Worm (Caenorhabditis elegans) whole organism, mixed stage, embryonic: ENCODE measurements around the gene K03H1.12.

ENCODE experiments used
- blmp-1 ChIP-seq: fragments of 150-350 bp; optimal IDR thresholded peaks from 2 replicates; lab custom pipeline; 2014; ENCODE audit warnings: missing biosample characterization, missing genetic modification characterization
- ceh-39 ChIP-seq: fragments of 150-350 bp; optimal IDR thresholded peaks from 2 replicates; lab custom pipeline; 2014; ENCODE audit warnings: missing biosample characterization, missing genetic modification characterization
- ceh-83 ChIP-seq: fragments of 200-800 bp; sonication (Bioruptor generic); optimal IDR thresholded peaks from 2 replicates; lab custom pipeline; 2018; ENCODE audit warnings: mild to moderate bottlenecking, missing genetic modification characterization, missing compliant biosample characterization
- ces-1 ChIP-seq: fragments of 150-350 bp; optimal IDR thresholded peaks from 2 replicates; lab custom pipeline; 2014; ENCODE audit warnings: missing biosample characterization, missing genetic modification reagents, missing genetic modification characterization
- cnd-1 ChIP-seq: fragments of 200-800 bp; sonication (Bioruptor generic); optimal IDR thresholded peaks from 2 replicates; lab custom pipeline; 2018; ENCODE audit warnings: mild to moderate bottlenecking, missing genetic modification characterization, missing compliant biosample characterization
- drap-1 ChIP-seq: fragments of 200-800 bp; sonication (Bioruptor generic); optimal IDR thresholded peaks from 3 replicates; lab custom pipeline; 2018; ENCODE audit warnings: mild to moderate bottlenecking, missing genetic modification characterization, missing compliant biosample characterization
- elt-1 ChIP-seq: sonication (generic microtip); optimal IDR thresholded peaks from 2 replicates; lab custom pipeline; 2017; ENCODE audit warnings: missing genetic modification characterization, mild to moderate bottlenecking, missing compliant biosample characterization, antibody characterized with exemption, moderate library complexity, borderline replicate concordance; ENCODE audit not compliant: insufficient read depth
- elt-3 ChIP-seq: fragments of 150-350 bp; optimal IDR thresholded peaks from 2 replicates; lab custom pipeline; 2014; ENCODE audit warnings: missing biosample characterization, missing genetic modification characterization
- ham-2 ChIP-seq: fragments of 200-800 bp; sonication (Bioruptor generic); optimal IDR thresholded peaks from 2 replicates; lab custom pipeline; 2018; ENCODE audit warnings: mild to moderate bottlenecking, missing genetic modification characterization, missing compliant biosample characterization
- hlh-1 ChIP-seq: fragments of 150-350 bp; optimal IDR thresholded peaks from 2 replicates; lab custom pipeline; 2014; ENCODE audit warnings: missing biosample characterization, missing genetic modification reagents, missing genetic modification characterization
- lin-32 ChIP-seq: fragments of 200-800 bp; sonication (Bioruptor generic); optimal IDR thresholded peaks from 2 replicates; lab custom pipeline; 2018; ENCODE audit warnings: mild to moderate bottlenecking, missing genetic modification characterization, missing compliant biosample characterization
- mep-1 ChIP-seq: fragments of 150-350 bp; optimal IDR thresholded peaks from 2 replicates; lab custom pipeline; 2017; ENCODE audit warnings: missing biosample characterization, missing genetic modification reagents, missing genetic modification characterization, inconsistent platforms
- mls-2 ChIP-seq: sonication (generic microtip); optimal IDR thresholded peaks from 2 replicates; lab custom pipeline; 2016; ENCODE audit warnings: mild to moderate bottlenecking, missing genetic modification characterization, moderate library complexity, missing compliant biosample characterization
- nhr-12 ChIP-seq: fragments of 150-350 bp; optimal IDR thresholded peaks from 2 replicates; lab custom pipeline; 2014; ENCODE audit warnings: missing biosample characterization, missing genetic modification characterization
- nhr-2 ChIP-seq: fragments of 150-350 bp; optimal IDR thresholded peaks from 2 replicates; lab custom pipeline; 2014; ENCODE audit warnings: missing biosample characterization, missing genetic modification characterization
- nhr-237 ChIP-seq: fragments of 150-350 bp; optimal IDR thresholded peaks from 2 replicates; lab custom pipeline; 2014; ENCODE audit warnings: missing biosample characterization, missing genetic modification characterization
- nhr-76 ChIP-seq: sonication (generic microtip); optimal IDR thresholded peaks from 2 replicates; lab custom pipeline; 2017; ENCODE audit warnings: missing biosample characterization, missing genetic modification characterization
- pha-4 ChIP-seq: fragments of 150-350 bp; optimal IDR thresholded peaks from 2 replicates; lab custom pipeline; 2018; ENCODE audit warnings: missing biosample characterization, missing genetic modification reagents, missing genetic modification characterization
- sem-2 ChIP-seq: fragments of 200-800 bp; sonication (Bioruptor generic); optimal IDR thresholded peaks from 2 replicates; lab custom pipeline; 2018; ENCODE audit warnings: mild to moderate bottlenecking, missing genetic modification characterization, missing compliant biosample characterization
- sptf-1 ChIP-seq: sonication (generic microtip); optimal IDR thresholded peaks from 2 replicates; lab custom pipeline; 2017; ENCODE audit warnings: mild to moderate bottlenecking, missing genetic modification characterization, moderate library complexity, missing compliant biosample characterization
- tbx-8 ChIP-seq: fragments of 200-800 bp; sonication (Bioruptor generic); optimal IDR thresholded peaks from 2 replicates; lab custom pipeline; 2018; ENCODE audit warnings: mild to moderate bottlenecking, missing genetic modification characterization, moderate library complexity, missing compliant biosample characterization
- unc-39 ChIP-seq: fragments of 150-350 bp; optimal IDR thresholded peaks from 2 replicates; lab custom pipeline; 2014; ENCODE audit warnings: missing biosample characterization, missing genetic modification characterization
- unc-62 ChIP-seq: fragments of 150-350 bp; optimal IDR thresholded peaks from 2 replicates; lab custom pipeline; 2014; ENCODE audit warnings: missing biosample characterization, missing genetic modification reagents, missing genetic modification characterization
- zip-8 ChIP-seq: fragments of 150-350 bp; optimal IDR thresholded peaks from 2 replicates; lab custom pipeline; 2014; ENCODE audit warnings: missing biosample characterization, missing genetic modification characterization
- ztf-11 ChIP-seq: fragments of 150-350 bp; optimal IDR thresholded peaks from 2 replicates; lab custom pipeline; 2014; ENCODE audit warnings: missing biosample characterization, missing genetic modification characterization

K03H1.12 gene

ce11 chrIII:9941020-9941674 is at the start of gene K03H1.12, which contains the start of gene K03H1.9:
K03H1.12 (plus strand) TSS chrIII:9941624.
K03H1.9 (minus strand) TSS chrIII:9941490.
- TF ChIP-seq ces-1 (GFP tag; lab: Kevin White, UChicago) (no peak), ztf-11 (tag; lab: Kevin White, UChicago) (no peak), nhr-2 (tag; lab: Kevin White, UChicago) (no peak), unc-62 (GFP tag; lab: Kevin White, UChicago) (no peak), mep-1 (tag; lab: Kevin White, UChicago) (no peak), cnd-1 (no peak), sem-2 (GFP tag; lab: Kevin White, UChicago) (no peak), drap-1 (GFP tag; lab: Kevin White, UChicago) (no peak)

ce11 chrIII:9892855-9893254 is 48.6 kb upstream of the K03H1.12 start, which contains the start of gene mam-7:
mam-7 (plus strand) TSS chrIII:9893155.
- TF ChIP-seq mep-1 (tag; lab: Kevin White, UChicago): no peak
- no peak for TF ChIP-seq nhr-237 (tag; lab: Kevin White, UChicago)
- TF ChIP-seq zip-8 (tag; lab: Kevin White, UChicago): peak; percentile 66
- TF ChIP-seq nhr-2 (tag; lab: Kevin White, UChicago): no peak
- TF ChIP-seq ham-2 (GFP tag; lab: Kevin White, UChicago): no peak
- TF ChIP-seq, all 35 proteins: peak for 1

DNA sequence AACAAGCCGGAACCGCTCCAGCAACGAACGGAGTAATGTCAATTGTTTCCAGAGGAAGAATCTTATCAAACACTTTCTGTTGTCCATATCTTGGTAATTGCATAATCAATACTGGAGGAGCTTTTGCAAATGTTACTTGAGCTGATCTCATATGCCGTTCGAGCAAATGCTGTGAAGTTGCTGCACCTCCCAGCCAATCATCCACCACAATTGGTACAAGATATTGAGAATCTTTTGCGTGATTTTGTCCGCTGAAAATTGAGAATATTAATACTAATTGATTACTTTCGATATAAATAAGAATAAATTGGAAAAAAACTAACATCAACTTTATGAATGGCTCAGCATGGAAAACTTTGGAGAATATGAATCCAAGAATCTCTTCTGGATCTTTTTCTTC is 41.7 kb upstream of the K03H1.12 start:
- TF ChIP-seq tbx-8: no peak
- TF ChIP-seq, all 35 proteins: peak for 0

DNA sequence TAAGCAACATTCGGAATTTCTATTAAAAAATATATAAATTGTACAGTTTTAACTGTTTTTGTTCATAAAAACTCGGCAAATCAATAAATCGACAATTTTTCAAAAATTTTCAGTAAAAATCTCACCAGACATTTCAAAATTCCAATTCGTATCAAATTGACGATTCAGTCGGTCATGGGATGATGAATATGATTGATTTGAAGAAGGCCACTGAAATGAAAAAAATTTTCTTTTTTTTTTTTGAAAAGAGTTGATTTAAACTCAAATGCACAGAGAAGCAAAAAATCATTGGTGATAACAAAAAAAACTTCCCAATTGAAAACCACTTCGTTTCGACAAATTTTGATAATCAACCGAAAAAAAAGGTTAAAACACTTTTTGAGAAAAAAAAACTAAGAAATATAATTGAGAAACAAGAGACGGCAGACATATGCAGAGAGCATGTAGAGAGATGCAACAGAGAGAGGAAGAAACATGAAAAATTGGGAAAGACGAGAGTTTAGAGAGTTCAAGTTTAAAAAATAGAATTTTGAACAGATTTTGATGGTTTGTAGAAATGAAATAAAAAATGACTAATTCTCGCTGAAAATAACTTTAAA is 37.6 kb upstream of the K03H1.12 start:
- TF ChIP-seq hlh-1 (tag; lab: Kevin White, UChicago) (no peak), nhr-237 (tag; lab: Kevin White, UChicago) (no peak), unc-39 (tag; lab: Kevin White, UChicago) (no peak), nhr-76 (tag; lab: Kevin White, UChicago) (no peak), ceh-83 (no peak), cnd-1 (no peak), lin-32 (GFP tag; lab: Kevin White, UChicago) (no peak), pha-4 (no peak), sptf-1 (tag; lab: Kevin White, UChicago) (no peak), ces-1 (GFP tag; lab: Kevin White, UChicago) (no peak)

- no peak for TF ChIP-seq blmp-1 (tag; lab: Kevin White, UChicago)
- no peak for TF ChIP-seq tbx-8
- TF ChIP-seq nhr-12 (tag; lab: Kevin White, UChicago): no peak
- TF ChIP-seq cnd-1: no peak
- peak; percentile 81 for TF ChIP-seq ces-1 (GFP tag; lab: Kevin White, UChicago)
Observed at ce11 chrIII:9905307-9905706, 36.1 kb upstream of the K03H1.12 start.

ce11 chrIII:9907574-9907973 is 33.9 kb upstream of the K03H1.12 start:
- TF ChIP-seq nhr-76 (tag; lab: Kevin White, UChicago) (no peak), nhr-237 (tag; lab: Kevin White, UChicago) (no peak), drap-1 (GFP tag; lab: Kevin White, UChicago) (no peak), ham-2 (GFP tag; lab: Kevin White, UChicago) (no peak), ces-1 (GFP tag; lab: Kevin White, UChicago) (no peak), lin-32 (GFP tag; lab: Kevin White, UChicago) (no peak), elt-1 (no peak), ceh-39 (tag; lab: Kevin White, UChicago) (no peak), elt-3 (tag; lab: Kevin White, UChicago) (no peak), pha-4 (no peak), mls-2 (tag; lab: Kevin White, UChicago) (no peak)

DNA sequence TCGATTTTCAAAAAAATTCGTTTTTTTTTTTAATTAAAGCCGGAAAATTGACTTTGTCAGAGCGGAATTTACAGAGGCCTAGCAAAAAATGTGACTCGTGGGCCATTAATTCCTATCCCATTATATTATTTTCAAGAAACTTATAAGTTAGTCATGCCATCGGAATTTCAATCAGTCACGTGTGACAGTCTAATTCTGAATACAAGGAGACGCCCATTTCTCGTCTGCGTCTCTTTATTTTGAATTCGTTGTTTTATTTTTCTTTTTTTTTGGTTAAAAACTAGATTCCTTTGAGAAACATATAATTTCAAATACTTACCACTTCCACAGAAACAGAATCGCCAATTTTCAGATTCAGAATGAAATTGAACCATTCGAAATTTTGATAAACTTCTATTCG is 32.7 kb upstream of the K03H1.12 start:
- no peak for TF ChIP-seq pha-4
